Worm (Caenorhabditis elegans): ENCODE measurements around the gene mcm-6.

ce11 chrIII:9793592-9794417 is at the start of gene mcm-6, which contains the start of gene R10E11.9:
- TF ChIP-seq ama-1 (optimal IDR thresholded peaks at IDR 0.05) (no peak), ztf-11 (tag; optimal IDR thresholded peaks at IDR 0.05) (no peak), lsy-2 (tag; optimal IDR thresholded peaks at IDR 0.05) (peak in 1 of 2 experiments; percentile 20), Y55F3AM.14 (GFP tag; optimal IDR thresholded peaks at IDR 0.05) (no peak), nhr-237 (tag; optimal IDR thresholded peaks at IDR 0.05) (no peak), zag-1 (tag; optimal IDR thresholded peaks at IDR 0.05) (no peak), unc-62 (GFP tag; optimal IDR thresholded peaks at IDR 0.05) (no peak), mdl-1 (tag; optimal IDR thresholded peaks at IDR 0.05) (no peak), nhr-25 (tag; optimal IDR thresholded peaks at IDR 0.05) (no peak), nhr-77 (tag; optimal IDR thresholded peaks at IDR 0.05) (no peak), unc-39 (tag; optimal IDR thresholded peaks at IDR 0.05) (no peak)
